Fruit fly (Drosophila melanogaster) whole organism, prepupa: ENCODE measurements around the gene Cnb.
A peak's percentile ranks its signal among the peaks of the same experiment; 100 is the strongest.

Source experiments
- Blimp-1 ChIP-seq: fragments of 200-800 bp; sonication (Bioruptor generic); optimal IDR thresholded peaks from 3 replicates; lab custom pipeline; 2017; ENCODE audit warnings: missing biosample characterization, missing genetic modification characterization, mild to moderate bottlenecking, moderate library complexity, missing genetic modification reagents
- CG10669 ChIP-seq: fragments of 200-800 bp; sonication (Bioruptor generic); optimal IDR thresholded peaks from 3 replicates; lab custom pipeline; 2018; ENCODE audit warnings: missing biosample characterization, mild to moderate bottlenecking, missing genetic modification characterization, moderate library complexity
- CG11294 ChIP-seq: fragments of 200-800 bp; sonication (Bioruptor generic); IDR thresholded peaks from 2 replicates; pipeline ENCODE4 v1.3.6; 2022; ENCODE audit warnings: missing biosample characterization, missing genetic modification characterization
- CG11902 ChIP-seq: fragments of 200-800 bp; sonication (Bioruptor generic); optimal IDR thresholded peaks from 3 replicates; lab custom pipeline; 2016; ENCODE audit warnings: missing biosample characterization, missing genetic modification characterization
- CG1621 ChIP-seq: fragments of 200-800 bp; sonication (Bioruptor generic); optimal IDR thresholded peaks from 3 replicates; lab custom pipeline; 2018; ENCODE audit warnings: missing biosample characterization, mild to moderate bottlenecking, missing genetic modification characterization
- CG3032 ChIP-seq: fragments of 200-800 bp; optimal IDR thresholded peaks from 2 replicates; lab custom pipeline; 2019; ENCODE audit warnings: missing biosample characterization, mild to moderate bottlenecking, missing genetic modification characterization, moderate library complexity
- CG31627 ChIP-seq: fragments of 200-800 bp; sonication (Bioruptor generic); optimal IDR thresholded peaks from 3 replicates; lab custom pipeline; 2016; ENCODE audit warnings: missing biosample characterization, missing genetic modification characterization
- CG32006 ChIP-seq: fragments of 200-800 bp; sonication (Bioruptor generic); optimal IDR thresholded peaks from 3 replicates; lab custom pipeline; 2017; ENCODE audit warnings: missing biosample characterization, mild to moderate bottlenecking, missing genetic modification characterization
- CG34406 ChIP-seq: fragments of 200-800 bp; sonication (Bioruptor generic); optimal IDR thresholded peaks from 3 replicates; lab custom pipeline; 2016; ENCODE audit warnings: missing biosample characterization, missing genetic modification characterization
- CG3919 ChIP-seq: fragments of 200-800 bp; sonication (Bioruptor generic); optimal IDR thresholded peaks from 3 replicates; lab custom pipeline; 2016; ENCODE audit warnings: missing biosample characterization, missing genetic modification characterization
- CG6163 ChIP-seq: fragments of 200-800 bp; sonication (Bioruptor generic); IDR thresholded peaks from 3 replicates; pipeline ENCODE4 v1.3.6; 2022; ENCODE audit warnings: missing biosample characterization, missing genetic modification characterization
- CG6276 ChIP-seq: fragments of 200-800 bp; sonication (Bioruptor generic); optimal IDR thresholded peaks from 2 replicates; lab custom pipeline; 2017; ENCODE audit warnings: missing biosample characterization, mild to moderate bottlenecking, missing genetic modification characterization
- CG6792 ChIP-seq: fragments of 200-800 bp; sonication (Bioruptor generic); optimal IDR thresholded peaks from 3 replicates; lab custom pipeline; 2016; ENCODE audit warnings: missing biosample characterization, missing genetic modification characterization
- CG6808 ChIP-seq: fragments of 200-800 bp; sonication (Bioruptor generic); optimal IDR thresholded peaks from 3 replicates; lab custom pipeline; 2017; ENCODE audit warnings: missing biosample characterization, missing genetic modification characterization, mild to moderate bottlenecking, moderate library complexity, missing genetic modification reagents
- CG6854 ChIP-seq: fragments of 200-800 bp; sonication (Bioruptor generic); optimal IDR thresholded peaks from 2 replicates; lab custom pipeline; 2017; ENCODE audit warnings: missing biosample characterization, mild to moderate bottlenecking, missing genetic modification characterization
- CG8119 ChIP-seq: fragments of 200-800 bp; sonication (Bioruptor generic); IDR thresholded peaks from 3 replicates; pipeline ENCODE4 v1.3.6; 2022; ENCODE audit warnings: missing biosample characterization, missing genetic modification characterization
- CG8319 ChIP-seq: fragments of 200-800 bp; sonication (Bioruptor generic); optimal IDR thresholded peaks from 3 replicates; lab custom pipeline; 2016; ENCODE audit warnings: missing biosample characterization, missing genetic modification characterization
- CG8632 ChIP-seq: fragments of 200-800 bp; sonication (Bioruptor generic); optimal IDR thresholded peaks from 3 replicates; lab custom pipeline; 2016; ENCODE audit warnings: missing biosample characterization, missing genetic modification characterization
- Eip78C ChIP-seq: fragments of 200-800 bp; sonication (Bioruptor generic); peaks from one replicate; lab custom pipeline; 2016; ENCODE audit warnings: missing biosample characterization, missing genetic modification characterization
- Eip93F ChIP-seq: fragments of 200-800 bp; sonication (Bioruptor generic); optimal IDR thresholded peaks from 2 replicates; lab custom pipeline; 2016; ENCODE audit warnings: missing biosample characterization, mild to moderate bottlenecking, missing genetic modification characterization
- Ets21C ChIP-seq: fragments of 200-800 bp; sonication (Bioruptor generic); optimal IDR thresholded peaks from 3 replicates; lab custom pipeline; 2016; ENCODE audit warnings: missing biosample characterization, missing genetic modification characterization
- Ets96B ChIP-seq: fragments of 200-800 bp; optimal IDR thresholded peaks from 2 replicates; lab custom pipeline; 2019; ENCODE audit warnings: missing biosample characterization, mild to moderate bottlenecking, missing genetic modification characterization, moderate library complexity
- Hr4 ChIP-seq: fragments of 200-800 bp; sonication (Bioruptor generic); optimal IDR thresholded peaks from 3 replicates; lab custom pipeline; 2016; ENCODE audit warnings: missing biosample characterization, missing genetic modification characterization
- Met ChIP-seq: fragments of 200-800 bp; sonication (Bioruptor generic); optimal IDR thresholded peaks from 3 replicates; lab custom pipeline; 2016; ENCODE audit warnings: missing biosample characterization, missing genetic modification characterization
- OdsH ChIP-seq: fragments of 200-800 bp; sonication (Bioruptor generic); optimal IDR thresholded peaks from 3 replicates; lab custom pipeline; 2016; ENCODE audit warnings: missing biosample characterization, missing genetic modification characterization
- Smox ChIP-seq: fragments of 200-800 bp; sonication (Bioruptor generic); optimal IDR thresholded peaks from 3 replicates; lab custom pipeline; 2016; ENCODE audit warnings: missing biosample characterization, missing genetic modification characterization
- Sox102F ChIP-seq: fragments of 200-800 bp; sonication (Bioruptor generic); optimal IDR thresholded peaks from 2 replicates; lab custom pipeline; 2016; ENCODE audit warnings: missing biosample characterization, mild to moderate bottlenecking, missing genetic modification characterization
- Sox14 ChIP-seq: fragments of 200-800 bp; sonication (Bioruptor generic); optimal IDR thresholded peaks from 3 replicates; lab custom pipeline; 2016; ENCODE audit warnings: missing biosample characterization, missing genetic modification characterization
- Sox15 ChIP-seq: fragments of 200-800 bp; sonication (Bioruptor generic); optimal IDR thresholded peaks from 3 replicates; lab custom pipeline; 2016; ENCODE audit warnings: missing biosample characterization, missing genetic modification characterization
- achi ChIP-seq: fragments of 200-800 bp; sonication (Bioruptor generic); optimal IDR thresholded peaks from 3 replicates; lab custom pipeline; 2016; ENCODE audit warnings: missing biosample characterization, missing genetic modification characterization
- cyc ChIP-seq: fragments of 200-800 bp; sonication (Bioruptor generic); optimal IDR thresholded peaks from 3 replicates; lab custom pipeline; 2016; ENCODE audit warnings: missing biosample characterization, missing genetic modification characterization
- eg ChIP-seq: fragments of 200-800 bp; sonication (Bioruptor generic); IDR thresholded peaks from 3 replicates; pipeline ENCODE4 v1.3.6; 2022; ENCODE audit warnings: missing biosample characterization, missing genetic modification characterization
- esn ChIP-seq: fragments of 200-800 bp; sonication (Bioruptor generic); optimal IDR thresholded peaks from 2 replicates; lab custom pipeline; 2016; ENCODE audit warnings: missing biosample characterization, mild to moderate bottlenecking, missing genetic modification characterization, moderate library complexity
- fd59A ChIP-seq: fragments of 200-800 bp; sonication (Bioruptor generic); optimal IDR thresholded peaks from 2 replicates; lab custom pipeline; 2017; ENCODE audit warnings: missing biosample characterization, mild to moderate bottlenecking, missing genetic modification characterization, missing genetic modification reagents
- fd85E ChIP-seq: fragments of 200-800 bp; sonication (Bioruptor generic); optimal IDR thresholded peaks from 3 replicates; lab custom pipeline; 2016; ENCODE audit warnings: missing biosample characterization, missing genetic modification characterization
- fkh ChIP-seq: fragments of 200-800 bp; sonication (Bioruptor generic); optimal IDR thresholded peaks from 3 replicates; lab custom pipeline; 2017; ENCODE audit warnings: missing biosample characterization, mild to moderate bottlenecking, missing genetic modification characterization, moderate library complexity
- net ChIP-seq: fragments of 200-800 bp; sonication (Bioruptor generic); optimal IDR thresholded peaks from 3 replicates; lab custom pipeline; 2016; ENCODE audit warnings: missing biosample characterization, missing genetic modification characterization
- salr ChIP-seq, 2 experiments: fragments of 200-800 bp; sonication (Bioruptor generic); optimal IDR thresholded peaks; 3 replicates each; lab custom pipeline; 2016 to 2018; ENCODE audit warnings: missing biosample characterization in 2 of 2, missing genetic modification characterization in 2 of 2, mild to moderate bottlenecking in 1 of 2
- spab ChIP-seq: fragments of 200-800 bp; sonication (Bioruptor generic); optimal IDR thresholded peaks from 2 replicates; lab custom pipeline; 2017; ENCODE audit warnings: missing biosample characterization, mild to moderate bottlenecking, missing genetic modification characterization, missing genetic modification reagents
- svp ChIP-seq: fragments of 200-800 bp; sonication (Bioruptor generic); peaks from one replicate; lab custom pipeline; 2016; ENCODE audit warnings: missing biosample characterization, missing genetic modification characterization
- topi ChIP-seq: fragments of 200-800 bp; sonication (Bioruptor generic); optimal IDR thresholded peaks from 3 replicates; lab custom pipeline; 2016; ENCODE audit warnings: missing biosample characterization, missing genetic modification characterization
- vri ChIP-seq: fragments of 200-800 bp; sonication (Bioruptor generic); optimal IDR thresholded peaks from 3 replicates; lab custom pipeline; 2016; ENCODE audit warnings: missing biosample characterization, mild to moderate bottlenecking, missing genetic modification characterization

Cnb gene

dm6 chr3L:1962964-1963363, 15.6 kb downstream of the Cnb start, which contains the start of gene SCOT (continued):
- TF ChIP-seq CG6808 (GFP tag; lab: Kevin White, UChicago) (peak; percentile 87), net (GFP tag; lab: Kevin White, UChicago) (peak; percentile 95), fd85E (GFP tag; lab: Kevin White, UChicago) (peak; percentile 71), cyc (peak; percentile 92), Blimp-1 (GFP tag; lab: Kevin White, UChicago) (peak; percentile 54), topi (peak; percentile 87), CG34406 (GFP tag; lab: Kevin White, UChicago) (peak; percentile 91), Sox102F (peak; percentile 92), Eip78C (GFP tag; lab: Kevin White, UChicago) (no peak), CG6276 (GFP tag; lab: Kevin White, UChicago) (peak; percentile 94), CG8119 (GFP tag; lab: Robert Waterston, UW) (peak; percentile 98), Sox15 (GFP tag; lab: Kevin White, UChicago) (peak; percentile 86), CG11294 (GFP tag; lab: Robert Waterston, UW) (peak; percentile 96), CG8319 (peak; percentile 69), OdsH (peak; percentile 97)

DNA sequence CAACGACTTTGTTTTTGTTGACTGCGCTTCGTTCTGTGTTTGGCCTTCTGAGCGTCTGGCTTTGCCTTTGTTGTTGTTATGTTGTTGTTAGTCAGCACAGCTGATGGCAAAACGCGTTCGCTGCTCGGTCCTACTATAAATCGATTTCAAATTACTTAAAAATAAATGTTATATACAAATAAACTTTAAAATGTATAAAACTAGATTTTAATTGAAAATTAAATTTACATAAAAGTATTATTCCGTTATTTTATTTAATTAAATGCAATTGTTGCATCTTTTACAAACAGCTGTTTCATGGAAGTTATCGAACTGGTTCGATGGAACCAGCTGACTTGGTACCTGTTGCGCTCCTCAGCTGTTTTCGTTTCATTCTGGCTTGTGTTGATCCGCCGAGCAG, 16.7 kb downstream of the Cnb start, which contains the start of gene mv:
Gene mv (minus strand): TSS at position 80 of the 400 bp plus-strand sequence.
- no peak for TF ChIP-seq Smox (GFP tag; lab: Kevin White, UChicago)
- no peak for TF ChIP-seq vri (GFP tag; lab: Kevin White, UChicago)
- TF ChIP-seq Eip93F: peak; percentile 36
- TF ChIP-seq CG6163: no peak
- TF ChIP-seq esn (GFP tag; lab: Kevin White, UChicago): no peak
- TF ChIP-seq CG6854 (GFP tag; lab: Kevin White, UChicago): no peak
- no peak for TF ChIP-seq CG31627 (GFP tag; lab: Kevin White, UChicago)
- TF ChIP-seq CG8632 (GFP tag; lab: Kevin White, UChicago): no peak
- peak; percentile 34 for TF ChIP-seq Eip78C (GFP tag; lab: Kevin White, UChicago)
- TF ChIP-seq Sox14 (GFP tag; lab: Kevin White, UChicago): no peak
- TF ChIP-seq fkh: peak; percentile 8
- TF ChIP-seq, all 60 proteins: peak for 3

- peak; percentile 49 for TF ChIP-seq vri (GFP tag; lab: Kevin White, UChicago)
- no peak for TF ChIP-seq Blimp-1 (GFP tag; lab: Kevin White, UChicago)
Measured at dm6 chr3L:1964599-1965143, 17.3 kb downstream of the Cnb start.

- peak; percentile 27 for TF ChIP-seq Eip78C (GFP tag; lab: Kevin White, UChicago)
- no peak for TF ChIP-seq CG32006 (GFP tag; lab: Kevin White, UChicago)
- TF ChIP-seq esn (GFP tag; lab: Kevin White, UChicago): no peak
- TF ChIP-seq Hr4 (GFP tag; lab: Kevin White, UChicago): no peak
- no peak for TF ChIP-seq Smox (GFP tag; lab: Kevin White, UChicago)
- no peak for TF ChIP-seq spab (GFP tag; lab: Kevin White, UChicago)
- TF ChIP-seq Met (GFP tag; lab: Kevin White, UChicago): no peak
- TF ChIP-seq salr (GFP tag; optimal IDR thresholded peaks at IDR 0.05; lab: Kevin White, UChicago): no peak
- TF ChIP-seq svp: peak; percentile 95
- no peak for TF ChIP-seq CG3919 (GFP tag; lab: Kevin White, UChicago)
- no peak for TF ChIP-seq CG6163
- no peak for TF ChIP-seq CG10669
- no peak for TF ChIP-seq fd59A (GFP tag; lab: Kevin White, UChicago)
- TF ChIP-seq net (GFP tag; lab: Kevin White, UChicago): no peak
- TF ChIP-seq CG6792: no peak
- no peak for TF ChIP-seq CG11902
- TF ChIP-seq CG6276 (GFP tag; lab: Kevin White, UChicago): no peak
- no peak for TF ChIP-seq eg
- TF ChIP-seq CG8319: no peak
- no peak for TF ChIP-seq topi
- TF ChIP-seq Sox102F: no peak
- TF ChIP-seq CG3032 (tag; lab: Kevin White, UChicago): no peak
- TF ChIP-seq CG8119 (GFP tag; lab: Robert Waterston, UW): no peak
- TF ChIP-seq CG6854 (GFP tag; lab: Kevin White, UChicago): peak; percentile 47
- no peak for TF ChIP-seq Ets21C (GFP tag; lab: Kevin White, UChicago)
- TF ChIP-seq CG1621: no peak
- TF ChIP-seq Blimp-1 (GFP tag; lab: Kevin White, UChicago): no peak
- no peak for TF ChIP-seq Ets96B
- no peak for TF ChIP-seq achi (GFP tag; lab: Kevin White, UChicago)
- no peak for TF ChIP-seq Sox14 (GFP tag; lab: Kevin White, UChicago)
- no peak for TF ChIP-seq Eip93F
Measured at dm6 chr3L:1967452-1968310, 20.3 kb downstream of the Cnb start.
